Worm (Caenorhabditis elegans) whole organism, L1 larva: ENCODE measurements around the gene clec-250.

ENCODE experiments used
- ces-1 ChIP-seq: fragments of 150-350 bp; optimal IDR thresholded peaks from 2 replicates; lab custom pipeline; 2014; ENCODE audit warnings: missing biosample characterization, missing genetic modification reagents, missing genetic modification characterization
- dpl-1 ChIP-seq, 3 experiments: fragments of 150-350 bp in 2 of 3; sonication (generic microtip) in 1 of 3; optimal IDR thresholded peaks; 2 replicates each; lab custom pipeline; 2014 to 2017; ENCODE audit warnings: missing biosample characterization in 3 of 3, missing genetic modification characterization in 3 of 3, missing genetic modification reagents in 3 of 3
- egl-27 ChIP-seq, 2 experiments: fragments of 150-350 bp in 1 of 2; sonication (generic microtip); optimal IDR thresholded peaks; 3 replicates each; lab custom pipeline; 2017 to 2018; ENCODE audit warnings: missing biosample characterization in 2 of 2, missing genetic modification characterization in 2 of 2, missing genetic modification reagents in 2 of 2
- fos-1 ChIP-seq: fragments of 150-350 bp; optimal IDR thresholded peaks from 2 replicates; lab custom pipeline; 2014; ENCODE audit warnings: missing biosample characterization, missing genetic modification characterization
- lin-13 ChIP-seq: fragments of 150-350 bp; optimal IDR thresholded peaks from 2 replicates; lab custom pipeline; 2014; ENCODE audit warnings: missing biosample characterization, missing genetic modification reagents, missing genetic modification characterization
- lin-39 ChIP-seq: fragments of 150-350 bp; optimal IDR thresholded peaks from 2 replicates; lab custom pipeline; 2014; ENCODE audit warnings: missing biosample characterization, missing genetic modification reagents, missing genetic modification characterization
- nhr-28 ChIP-seq: fragments of 150-350 bp; optimal IDR thresholded peaks from 2 replicates; lab custom pipeline; 2014; ENCODE audit warnings: missing biosample characterization, missing genetic modification characterization
- pag-3 ChIP-seq: sonication (generic microtip); optimal IDR thresholded peaks from 2 replicates; lab custom pipeline; 2017; ENCODE audit warnings: missing genetic modification characterization, mild to moderate bottlenecking, missing compliant biosample characterization, antibody characterized with exemption, borderline replicate concordance; ENCODE audit not compliant: insufficient read depth
- skn-1 ChIP-seq: fragments of 150-350 bp; optimal IDR thresholded peaks from 2 replicates; lab custom pipeline; 2014; ENCODE audit warnings: missing biosample characterization, missing genetic modification characterization
- ztf-11 ChIP-seq, 2 experiments: sonication (generic microtip); optimal IDR thresholded peaks; 2 replicates each; lab custom pipeline; 2016 to 2017; ENCODE audit warnings: missing genetic modification characterization in 2 of 2, missing biosample characterization in 1 of 2, missing compliant biosample characterization in 1 of 2

DNA sequence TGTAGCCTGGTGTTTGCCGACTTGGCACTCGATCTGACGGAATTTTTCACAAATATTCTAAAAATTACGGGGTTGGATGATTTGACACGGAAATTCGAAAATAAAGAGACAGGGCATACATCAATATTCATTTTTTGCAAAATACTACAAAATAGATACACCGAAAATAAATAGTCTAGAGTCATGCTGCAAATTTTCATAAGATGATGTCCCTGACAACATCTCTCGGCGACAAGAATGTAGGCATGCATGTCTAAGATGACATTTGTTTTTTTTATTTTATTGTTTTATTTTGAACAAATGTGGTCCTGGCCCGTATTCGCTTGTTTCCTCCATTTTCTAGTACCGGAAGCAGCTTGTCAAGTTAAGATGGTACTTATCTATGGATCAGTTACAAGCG is 29.4 kb upstream of the clec-250 start, which contains the start of gene clec-256:
- TF ChIP-seq lin-13 (GFP tag; lab: Kevin White, UChicago) (no peak), ztf-11 (tag; optimal IDR thresholded peaks at IDR 0.05; lab: Kevin White, UChicago) (no peak), nhr-28 (no peak), lin-39 (tag; lab: Kevin White, UChicago) (no peak), fos-1 (tag; lab: Kevin White, UChicago) (no peak), pag-3 (tag; lab: Kevin White, UChicago) (no peak), egl-27 (tag; optimal IDR thresholded peaks at IDR 0.05; lab: Kevin White, UChicago) (no peak), dpl-1 (GFP tag; optimal IDR thresholded peaks at IDR 0.05; lab: Kevin White, UChicago) (no peak), ces-1 (GFP tag; lab: Kevin White, UChicago) (no peak), skn-1 (tag; lab: Kevin White, UChicago) (no peak)
